Worm (Caenorhabditis elegans): ENCODE results near the gene gur-4.

ce11 chrII:14059767-14060166, 44.8 kb upstream of the gur-4 start, which contains the start of gene rpb-11:
- peak; percentile 90 for TF ChIP-seq lin-15B (tag; optimal IDR thresholded peaks at IDR 0.05)
- peak; percentile 94 for TF ChIP-seq ztf-4 (tag; optimal IDR thresholded peaks at IDR 0.05)
- peak; percentile 91 for TF ChIP-seq nhr-11 (tag; optimal IDR thresholded peaks at IDR 0.05)
- peak; percentile 66 for TF ChIP-seq nhr-237 (tag; optimal IDR thresholded peaks at IDR 0.05)
- peak; percentile 85 for TF ChIP-seq zip-4 (GFP tag; optimal IDR thresholded peaks at IDR 0.05)
- TF ChIP-seq ceh-82 (tag; optimal IDR thresholded peaks at IDR 0.05) = peak; percentile 96
- peak; percentile 52 for TF ChIP-seq ceh-90 (tag; optimal IDR thresholded peaks at IDR 0.05)

Data from whole organism, L1 larva.